Worm (Caenorhabditis elegans): ENCODE data around the gene Y53F4B.17.

- TF ChIP-seq nhr-12 (tag; optimal IDR thresholded peaks at IDR 0.05) (no peak), fos-1 (tag; optimal IDR thresholded peaks at IDR 0.05) (no peak), lin-39 (tag; optimal IDR thresholded peaks at IDR 0.05) (no peak), R02D3.7 (tag; optimal IDR thresholded peaks at IDR 0.05) (no peak), nfya-1 (tag; optimal IDR thresholded peaks at IDR 0.05; ENCODE audit: insufficient read depth) (no peak), ceh-9 (tag; optimal IDR thresholded peaks at IDR 0.05) (no peak)
Measured at ce11 chrII:15107184-15107583, 48.7 kb downstream of the Y53F4B.17 start.

Data from whole organism, L3 larva.